Worm (Caenorhabditis elegans) whole organism, early embryonic: ENCODE measurements around the gene his-60.

ENCODE experiments used
- B0310.2 ChIP-seq: sonication (generic microtip); optimal IDR thresholded peaks from 2 replicates; lab custom pipeline; 2016; ENCODE audit warnings: mild to moderate bottlenecking, missing genetic modification characterization, missing compliant biosample characterization
- ama-1 ChIP-seq: fragments of 150-350 bp; optimal IDR thresholded peaks from 2 replicates; lab custom pipeline; 2014
- ceh-36 ChIP-seq: sonication (generic microtip); optimal IDR thresholded peaks from 2 replicates; lab custom pipeline; 2016; ENCODE audit warnings: missing genetic modification characterization, inconsistent platforms, missing compliant biosample characterization
- ets-7 ChIP-seq: sonication (generic microtip); optimal IDR thresholded peaks from 2 replicates; lab custom pipeline; 2016; ENCODE audit warnings: missing genotype, missing genetic modification characterization, missing compliant biosample characterization
- hmg-4 ChIP-seq: fragments of 200-800 bp; sonication (Bioruptor generic); optimal IDR thresholded peaks from 2 replicates; lab custom pipeline; 2018; ENCODE audit warnings: mild to moderate bottlenecking, missing genetic modification characterization, missing compliant biosample characterization
- pes-1 ChIP-seq: fragments of 200-800 bp; sonication (Bioruptor generic); IDR thresholded peaks from 2 replicates; pipeline ENCODE4 v1.3.6; 2022; ENCODE audit warnings: missing genetic modification reagents, missing genetic modification characterization, missing compliant biosample characterization
- tbx-37 ChIP-seq: fragments of 200-800 bp; sonication (Bioruptor generic); conservative IDR thresholded peaks from 2 replicates; pipeline ENCODE4 v1.3.6; 2022; ENCODE audit warnings: missing genetic modification reagents, missing genetic modification characterization, missing compliant biosample characterization

DNA sequence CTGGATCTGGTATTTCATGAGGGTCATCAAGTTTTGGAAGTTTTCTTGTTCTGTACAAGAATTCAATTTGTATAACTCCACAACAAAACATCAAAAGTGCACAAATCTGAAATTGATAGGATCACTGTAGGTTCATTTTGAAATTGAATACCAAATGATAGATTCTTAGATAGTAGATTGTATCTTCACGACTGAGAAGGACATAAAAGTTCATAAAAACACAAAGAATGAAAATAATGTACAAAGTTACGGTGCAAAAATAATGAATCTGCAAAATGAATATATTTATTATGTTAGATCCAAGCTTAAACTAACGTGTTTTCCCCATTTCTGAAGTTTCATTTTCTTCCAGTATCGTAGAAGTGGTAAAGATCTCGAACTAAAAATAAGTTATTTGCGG, 13.1 kb upstream of the his-60 start:
- TF ChIP-seq B0310.2 (tag; lab: Kevin White, UChicago) (no peak), ets-7 (no peak), tbx-37 (GFP tag; lab: Robert Waterston, UW) (no peak), pes-1 (GFP tag; lab: Robert Waterston, UW) (no peak), hmg-4 (GFP tag; lab: Kevin White, UChicago) (no peak), ama-1 (no peak), ceh-36 (no peak)
